Worm (Caenorhabditis elegans): Measurements from ENCODE around the gene C06E1.7.
A peak's percentile ranks its signal among the peaks of the same experiment; 100 is the strongest.

Gene C06E1.7

ce11 chrIII:8605532-8605931, 12.0 kb upstream of the C06E1.7 start, which contains the start of gene C06E1.1:
TSS of gene C06E1.1 (plus strand) at chrIII:8605832.
- TF ChIP-seq zag-1 (tag; optimal IDR thresholded peaks at IDR 0.05) (no peak), nhr-11 (tag; optimal IDR thresholded peaks at IDR 0.05) (no peak), nhr-77 (tag; optimal IDR thresholded peaks at IDR 0.05) (no peak), egl-27 (tag; optimal IDR thresholded peaks at IDR 0.05) (no peak), sea-2 (GFP tag; optimal IDR thresholded peaks at IDR 0.05) (no peak), unc-62 (GFP tag; optimal IDR thresholded peaks at IDR 0.05) (no peak), nfya-1 (tag; optimal IDR thresholded peaks at IDR 0.05; ENCODE audit: insufficient read depth) (no peak), nhr-25 (tag; optimal IDR thresholded peaks at IDR 0.05) (no peak), nhr-76 (tag; optimal IDR thresholded peaks at IDR 0.05) (no peak), nhr-237 (tag; optimal IDR thresholded peaks at IDR 0.05) (no peak), pqm-1 (tag; optimal IDR thresholded peaks at IDR 0.05) (no peak), tbx-2 (tag; optimal IDR thresholded peaks at IDR 0.05) (no peak), nhr-23 (tag; optimal IDR thresholded peaks at IDR 0.05) (no peak), mdl-1 (tag; optimal IDR thresholded peaks at IDR 0.05) (no peak), ceh-16 (tag; optimal IDR thresholded peaks at IDR 0.05) (no peak), fkh-10 (GFP tag; optimal IDR thresholded peaks at IDR 0.05) (no peak), snpc-4 (tag; optimal IDR thresholded peaks at IDR 0.05) (no peak), lin-15B (tag; optimal IDR thresholded peaks at IDR 0.05) (no peak), unc-39 (tag; optimal IDR thresholded peaks at IDR 0.05) (no peak), elt-2 (tag; optimal IDR thresholded peaks at IDR 0.05) (no peak)

- TF ChIP-seq nhr-23 (tag; optimal IDR thresholded peaks at IDR 0.05) (peak; percentile 87), ztf-11 (tag; optimal IDR thresholded peaks at IDR 0.05) (no peak), unc-39 (tag; optimal IDR thresholded peaks at IDR 0.05) (no peak)
These were observed 8.6 kb upstream of the C06E1.7 start for ce11 chrIII:8602148-8602547.

- TF ChIP-seq lin-39 (tag; optimal IDR thresholded peaks at IDR 0.05) (no peak), pqm-1 (tag; optimal IDR thresholded peaks at IDR 0.05) (no peak), hmg-11 (tag; optimal IDR thresholded peaks at IDR 0.05) (no peak), fkh-10 (GFP tag; optimal IDR thresholded peaks at IDR 0.05) (no peak), nhr-23 (tag; optimal IDR thresholded peaks at IDR 0.05) (peak; percentile 90), mml-1 (tag; optimal IDR thresholded peaks at IDR 0.05) (no peak), ztf-4 (tag; optimal IDR thresholded peaks at IDR 0.05) (no peak), egl-5 (tag; optimal IDR thresholded peaks at IDR 0.05) (no peak), unc-62 (GFP tag; optimal IDR thresholded peaks at IDR 0.05) (no peak), ceh-9 (tag; optimal IDR thresholded peaks at IDR 0.05) (no peak), daf-12 (tag; optimal IDR thresholded peaks at IDR 0.05) (no peak), nhr-25 (tag; optimal IDR thresholded peaks at IDR 0.05) (peak; percentile 26), tbx-2 (tag; optimal IDR thresholded peaks at IDR 0.05) (no peak), nhr-43 (tag; optimal IDR thresholded peaks at IDR 0.05; ENCODE audit: poor library complexity, severe bottlenecking) (no peak)
These were observed 5.4 kb upstream of the C06E1.7 start for ce11 chrIII:8598961-8599360.

ce11 chrIII:8597770-8598169, 4.2 kb upstream of the C06E1.7 start, which contains the start of gene ztf-30:
TSS of gene ztf-30 (minus strand) at chrIII:8597870.
- TF ChIP-seq daf-12 (tag; optimal IDR thresholded peaks at IDR 0.05), result no peak

ce11 chrIII:8596692-8597091, 3.2 kb upstream of the C06E1.7 start:
- TF ChIP-seq fos-1 (tag; optimal IDR thresholded peaks at IDR 0.05) (no peak), nhr-23 (tag; optimal IDR thresholded peaks at IDR 0.05) (peak; percentile 86)

- TF ChIP-seq nhr-43 (tag; optimal IDR thresholded peaks at IDR 0.05; ENCODE audit: poor library complexity, severe bottlenecking), result no peak
- TF ChIP-seq aly-2 (tag; optimal IDR thresholded peaks at IDR 0.05), result no peak
- TF ChIP-seq mml-1 (tag; optimal IDR thresholded peaks at IDR 0.05), result no peak
- no peak for TF ChIP-seq ztf-11 (tag; optimal IDR thresholded peaks at IDR 0.05)
- no peak for TF ChIP-seq hmg-11 (tag; optimal IDR thresholded peaks at IDR 0.05)
- no peak for TF ChIP-seq egl-27 (tag; optimal IDR thresholded peaks at IDR 0.05)
- no peak for TF ChIP-seq nhr-77 (tag; optimal IDR thresholded peaks at IDR 0.05)
- TF ChIP-seq jun-1 (tag; optimal IDR thresholded peaks at IDR 0.05), result no peak
- no peak for TF ChIP-seq R02D3.7 (tag; optimal IDR thresholded peaks at IDR 0.05)
- peak; percentile 78 for TF ChIP-seq pqm-1 (tag; optimal IDR thresholded peaks at IDR 0.05)
- peak; percentile 69 for TF ChIP-seq elt-2 (tag; optimal IDR thresholded peaks at IDR 0.05)
These were observed 568 bp upstream of the C06E1.7 start for ce11 chrIII:8594088-8594487.
